Worm (Caenorhabditis elegans) whole organism, mixed stage, embryonic: ENCODE results near the gene C23H3.2.

Experiments
- M03D4.4 ChIP-seq: sonication (generic microtip); optimal IDR thresholded peaks from 2 replicates; lab custom pipeline; 2017; ENCODE audit warnings: mild to moderate bottlenecking, missing genetic modification characterization, missing compliant biosample characterization
- bed-3 ChIP-seq: fragments of 200-800 bp; sonication (Bioruptor generic); optimal IDR thresholded peaks from 3 replicates; lab custom pipeline; 2018; ENCODE audit warnings: mild to moderate bottlenecking, missing genetic modification characterization, moderate library complexity, missing compliant biosample characterization
- blmp-1 ChIP-seq: fragments of 150-350 bp; optimal IDR thresholded peaks from 2 replicates; lab custom pipeline; 2014; ENCODE audit warnings: missing biosample characterization, missing genetic modification characterization
- ceh-39 ChIP-seq: fragments of 150-350 bp; optimal IDR thresholded peaks from 2 replicates; lab custom pipeline; 2014; ENCODE audit warnings: missing biosample characterization, missing genetic modification characterization
- ceh-43 ChIP-seq: fragments of 200-800 bp; sonication (Bioruptor generic); optimal IDR thresholded peaks from 2 replicates; lab custom pipeline; 2018; ENCODE audit warnings: mild to moderate bottlenecking, missing genetic modification characterization, moderate library complexity, missing compliant biosample characterization
- ceh-83 ChIP-seq: fragments of 200-800 bp; sonication (Bioruptor generic); optimal IDR thresholded peaks from 2 replicates; lab custom pipeline; 2018; ENCODE audit warnings: mild to moderate bottlenecking, missing genetic modification characterization, missing compliant biosample characterization
- ces-1 ChIP-seq: fragments of 150-350 bp; optimal IDR thresholded peaks from 2 replicates; lab custom pipeline; 2014; ENCODE audit warnings: missing biosample characterization, missing genetic modification reagents, missing genetic modification characterization
- cnd-1 ChIP-seq: fragments of 200-800 bp; sonication (Bioruptor generic); optimal IDR thresholded peaks from 2 replicates; lab custom pipeline; 2018; ENCODE audit warnings: mild to moderate bottlenecking, missing genetic modification characterization, missing compliant biosample characterization
- drap-1 ChIP-seq: fragments of 200-800 bp; sonication (Bioruptor generic); optimal IDR thresholded peaks from 3 replicates; lab custom pipeline; 2018; ENCODE audit warnings: mild to moderate bottlenecking, missing genetic modification characterization, missing compliant biosample characterization
- elt-1 ChIP-seq: sonication (generic microtip); optimal IDR thresholded peaks from 2 replicates; lab custom pipeline; 2017; ENCODE audit warnings: missing genetic modification characterization, mild to moderate bottlenecking, missing compliant biosample characterization, antibody characterized with exemption, moderate library complexity, borderline replicate concordance; ENCODE audit not compliant: insufficient read depth
- elt-3 ChIP-seq: fragments of 150-350 bp; optimal IDR thresholded peaks from 2 replicates; lab custom pipeline; 2014; ENCODE audit warnings: missing biosample characterization, missing genetic modification characterization
- flh-1 ChIP-seq: fragments of 200-800 bp; sonication (Bioruptor generic); optimal IDR thresholded peaks from 2 replicates; lab custom pipeline; 2018; ENCODE audit warnings: mild to moderate bottlenecking, missing genetic modification characterization, moderate library complexity, missing compliant biosample characterization
- ham-2 ChIP-seq: fragments of 200-800 bp; sonication (Bioruptor generic); optimal IDR thresholded peaks from 2 replicates; lab custom pipeline; 2018; ENCODE audit warnings: mild to moderate bottlenecking, missing genetic modification characterization, missing compliant biosample characterization
- hlh-1 ChIP-seq: fragments of 150-350 bp; optimal IDR thresholded peaks from 2 replicates; lab custom pipeline; 2014; ENCODE audit warnings: missing biosample characterization, missing genetic modification reagents, missing genetic modification characterization
- lin-13 ChIP-seq: fragments of 150-350 bp; optimal IDR thresholded peaks from 2 replicates; lab custom pipeline; 2014; ENCODE audit warnings: missing biosample characterization, missing genetic modification characterization
- lin-32 ChIP-seq: fragments of 200-800 bp; sonication (Bioruptor generic); optimal IDR thresholded peaks from 2 replicates; lab custom pipeline; 2018; ENCODE audit warnings: mild to moderate bottlenecking, missing genetic modification characterization, missing compliant biosample characterization
- lsy-2 ChIP-seq: fragments of 150-350 bp; optimal IDR thresholded peaks from 2 replicates; lab custom pipeline; 2014; ENCODE audit warnings: missing biosample characterization, missing genetic modification characterization
- mab-5 ChIP-seq: fragments of 150-350 bp; optimal IDR thresholded peaks from 2 replicates; lab custom pipeline; 2014; ENCODE audit warnings: missing biosample characterization, missing genetic modification characterization
- mep-1 ChIP-seq: fragments of 150-350 bp; optimal IDR thresholded peaks from 2 replicates; lab custom pipeline; 2017; ENCODE audit warnings: missing biosample characterization, missing genetic modification reagents, missing genetic modification characterization, inconsistent platforms
- mls-2 ChIP-seq: sonication (generic microtip); optimal IDR thresholded peaks from 2 replicates; lab custom pipeline; 2016; ENCODE audit warnings: mild to moderate bottlenecking, missing genetic modification characterization, moderate library complexity, missing compliant biosample characterization
- nhr-12 ChIP-seq: fragments of 150-350 bp; optimal IDR thresholded peaks from 2 replicates; lab custom pipeline; 2014; ENCODE audit warnings: missing biosample characterization, missing genetic modification characterization
- nhr-2 ChIP-seq: fragments of 150-350 bp; optimal IDR thresholded peaks from 2 replicates; lab custom pipeline; 2014; ENCODE audit warnings: missing biosample characterization, missing genetic modification characterization
- nhr-237 ChIP-seq: fragments of 150-350 bp; optimal IDR thresholded peaks from 2 replicates; lab custom pipeline; 2014; ENCODE audit warnings: missing biosample characterization, missing genetic modification characterization
- nhr-76 ChIP-seq: sonication (generic microtip); optimal IDR thresholded peaks from 2 replicates; lab custom pipeline; 2017; ENCODE audit warnings: missing biosample characterization, missing genetic modification characterization
- pha-4 ChIP-seq: fragments of 150-350 bp; optimal IDR thresholded peaks from 2 replicates; lab custom pipeline; 2018; ENCODE audit warnings: missing biosample characterization, missing genetic modification reagents, missing genetic modification characterization
- sem-2 ChIP-seq: fragments of 200-800 bp; sonication (Bioruptor generic); optimal IDR thresholded peaks from 2 replicates; lab custom pipeline; 2018; ENCODE audit warnings: mild to moderate bottlenecking, missing genetic modification characterization, missing compliant biosample characterization
- snpc-4 ChIP-seq: fragments of 150-350 bp; optimal IDR thresholded peaks from 2 replicates; lab custom pipeline; 2014; ENCODE audit warnings: missing biosample characterization, missing genetic modification characterization
- tbx-8 ChIP-seq: fragments of 200-800 bp; sonication (Bioruptor generic); optimal IDR thresholded peaks from 2 replicates; lab custom pipeline; 2018; ENCODE audit warnings: mild to moderate bottlenecking, missing genetic modification characterization, moderate library complexity, missing compliant biosample characterization
- unc-120 ChIP-seq: sonication (generic microtip); optimal IDR thresholded peaks from 2 replicates; lab custom pipeline; 2017; ENCODE audit warnings: missing genetic modification characterization, missing compliant biosample characterization; ENCODE audit not compliant: poor library complexity, severe bottlenecking
- unc-39 ChIP-seq: fragments of 150-350 bp; optimal IDR thresholded peaks from 2 replicates; lab custom pipeline; 2014; ENCODE audit warnings: missing biosample characterization, missing genetic modification characterization
- unc-62 ChIP-seq: fragments of 150-350 bp; optimal IDR thresholded peaks from 2 replicates; lab custom pipeline; 2014; ENCODE audit warnings: missing biosample characterization, missing genetic modification reagents, missing genetic modification characterization
- zip-8 ChIP-seq: fragments of 150-350 bp; optimal IDR thresholded peaks from 2 replicates; lab custom pipeline; 2014; ENCODE audit warnings: missing biosample characterization, missing genetic modification characterization
- ztf-11 ChIP-seq: fragments of 150-350 bp; optimal IDR thresholded peaks from 2 replicates; lab custom pipeline; 2014; ENCODE audit warnings: missing biosample characterization, missing genetic modification characterization

Gene C23H3.2

DNA sequence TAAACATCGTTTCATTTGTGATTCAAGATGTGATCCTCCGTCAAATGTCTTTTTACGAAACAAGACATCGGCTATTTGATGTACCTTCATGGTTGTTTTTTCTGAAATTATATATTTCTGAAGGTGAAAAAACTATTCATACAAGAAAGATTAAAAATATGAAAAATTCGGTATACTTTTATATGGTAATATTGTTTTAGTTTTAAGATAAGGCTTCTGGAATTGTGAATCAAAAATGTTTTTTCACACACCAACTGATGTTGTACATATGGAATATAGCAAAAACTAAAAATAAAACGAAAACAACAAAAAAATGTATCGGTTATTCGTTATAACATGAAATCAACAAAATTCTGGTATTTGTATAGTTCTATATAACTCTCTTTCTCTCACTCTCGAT is 23.9 kb upstream of the C23H3.2 start, which contains the start of gene F23F1.6:
TSS of gene F23F1.6 (minus strand) at position 101 of the 400 bp plus-strand sequence.
- TF ChIP-seq lsy-2 (tag; lab: Kevin White, UChicago) (no peak), mep-1 (no peak), cnd-1 (tag; lab: Kevin White, UChicago) (no peak), snpc-4 (tag; lab: Kevin White, UChicago) (no peak), sem-2 (GFP tag; lab: Kevin White, UChicago) (no peak), lin-13 (tag; lab: Kevin White, UChicago) (no peak), elt-1 (no peak), unc-39 (tag; lab: Kevin White, UChicago) (no peak), drap-1 (GFP tag; lab: Kevin White, UChicago) (no peak), tbx-8 (GFP tag; lab: Kevin White, UChicago) (no peak), ces-1 (GFP tag; lab: Kevin White, UChicago) (no peak), ceh-83 (GFP tag; lab: Kevin White, UChicago) (no peak), ham-2 (GFP tag; lab: Kevin White, UChicago) (no peak)

DNA sequence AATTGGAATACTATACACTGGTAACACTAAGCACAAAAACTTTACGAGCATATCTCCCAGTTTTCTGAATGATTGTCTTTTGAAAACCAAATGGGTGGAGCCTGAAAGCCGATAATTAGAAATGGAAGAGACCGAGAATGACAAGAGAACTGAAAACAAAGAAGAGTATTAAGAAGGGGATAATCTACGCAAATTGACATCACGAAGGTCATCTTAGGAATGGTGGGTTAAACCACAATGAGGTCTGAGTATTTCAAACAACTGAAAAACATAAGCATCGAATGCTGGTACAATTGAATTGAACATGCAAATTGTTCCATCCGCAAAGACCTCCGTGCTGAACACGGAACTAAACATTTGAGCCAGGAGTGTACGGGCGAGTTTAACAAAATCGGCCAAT is 21.7 kb upstream of the C23H3.2 start, which contains the start of gene spp-24:
TSS of gene spp-24 (minus strand) at position 101 of the 400 bp plus-strand sequence.
- TF ChIP-seq hlh-1 (tag; lab: Kevin White, UChicago) = no peak
- TF ChIP-seq ztf-11 (tag; lab: Kevin White, UChicago) = no peak
- no peak for TF ChIP-seq ceh-39 (tag; lab: Kevin White, UChicago)
- TF ChIP-seq drap-1 (GFP tag; lab: Kevin White, UChicago) = no peak
- no peak for TF ChIP-seq nhr-237
- TF ChIP-seq ces-1 (GFP tag; lab: Kevin White, UChicago) = no peak
- no peak for TF ChIP-seq nhr-2 (tag; lab: Kevin White, UChicago)
- TF ChIP-seq bed-3 (GFP tag; lab: Kevin White, UChicago) = no peak
- no peak for TF ChIP-seq zip-8
- no peak for TF ChIP-seq mep-1
- no peak for TF ChIP-seq nhr-76 (tag; lab: Kevin White, UChicago)
- no peak for TF ChIP-seq blmp-1 (tag; lab: Kevin White, UChicago)
- TF ChIP-seq mls-2 (tag; lab: Kevin White, UChicago) = no peak
- no peak for TF ChIP-seq unc-39 (tag; lab: Kevin White, UChicago)
- TF ChIP-seq flh-1 (GFP tag; lab: Kevin White, UChicago) = no peak
- TF ChIP-seq pha-4 (tag; lab: Kevin White, UChicago) = no peak
- no peak for TF ChIP-seq snpc-4 (tag; lab: Kevin White, UChicago)
- no peak for TF ChIP-seq ceh-43

DNA sequence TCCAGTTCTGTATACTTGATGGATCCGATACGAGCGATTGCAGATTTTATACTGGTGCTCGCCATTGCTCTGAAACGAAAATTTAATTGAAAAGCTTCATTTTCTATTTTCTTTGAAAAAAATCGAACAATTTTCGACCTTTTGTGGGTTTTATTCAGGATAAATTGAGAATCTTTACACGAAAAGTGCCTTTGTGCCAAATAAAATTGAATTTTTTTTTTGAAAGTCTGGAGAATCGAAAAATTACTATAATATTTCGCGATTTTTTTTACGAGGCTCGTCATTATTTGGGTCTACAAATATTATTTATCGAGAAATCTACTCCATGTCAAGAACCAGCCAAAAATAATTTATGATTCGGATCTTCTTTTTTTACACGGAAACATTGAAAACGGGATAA is 19.2 kb upstream of the C23H3.2 start, which contains the start of gene F23F1.10:
TSS of gene F23F1.10 (minus strand) at position 69 of the 400 bp plus-strand sequence.
- TF ChIP-seq unc-120 (tag; lab: Kevin White, UChicago) = no peak
- no peak for TF ChIP-seq flh-1 (GFP tag; lab: Kevin White, UChicago)
- no peak for TF ChIP-seq zip-8
- no peak for TF ChIP-seq nhr-237
- TF ChIP-seq elt-3 (tag; lab: Kevin White, UChicago) = no peak
- TF ChIP-seq ceh-43 = no peak
- TF ChIP-seq nhr-12 (tag; lab: Kevin White, UChicago) = no peak
- no peak for TF ChIP-seq nhr-2 (tag; lab: Kevin White, UChicago)
- no peak for TF ChIP-seq hlh-1 (tag; lab: Kevin White, UChicago)

- no peak for TF ChIP-seq cnd-1 (tag; lab: Kevin White, UChicago)
- no peak for TF ChIP-seq nhr-2 (tag; lab: Kevin White, UChicago)
- no peak for TF ChIP-seq nhr-76 (tag; lab: Kevin White, UChicago)
- no peak for TF ChIP-seq unc-39 (tag; lab: Kevin White, UChicago)
- no peak for TF ChIP-seq lin-32
- peak; percentile 74 for TF ChIP-seq pha-4 (tag; lab: Kevin White, UChicago)
- TF ChIP-seq ham-2 (GFP tag; lab: Kevin White, UChicago) = no peak
- TF ChIP-seq unc-62 = no peak
- peak; percentile 66 for TF ChIP-seq mep-1
- TF ChIP-seq lin-13 (tag; lab: Kevin White, UChicago) = peak; percentile 50
- TF ChIP-seq nhr-237 = peak; percentile 51
- TF ChIP-seq blmp-1 (tag; lab: Kevin White, UChicago) = no peak
- TF ChIP-seq ces-1 (GFP tag; lab: Kevin White, UChicago) = peak; percentile 90
- no peak for TF ChIP-seq mls-2 (tag; lab: Kevin White, UChicago)
- no peak for TF ChIP-seq flh-1 (GFP tag; lab: Kevin White, UChicago)
- TF ChIP-seq drap-1 (GFP tag; lab: Kevin White, UChicago) = no peak
- no peak for TF ChIP-seq mab-5 (tag; lab: Kevin White, UChicago)
- no peak for TF ChIP-seq ceh-43
- no peak for TF ChIP-seq M03D4.4 (tag; lab: Kevin White, UChicago)
- TF ChIP-seq zip-8 = no peak
- peak; percentile 57 for TF ChIP-seq lsy-2 (tag; lab: Kevin White, UChicago)
- TF ChIP-seq unc-120 (tag; lab: Kevin White, UChicago) = no peak
- no peak for TF ChIP-seq sem-2 (GFP tag; lab: Kevin White, UChicago)
- TF ChIP-seq ztf-11 (tag; lab: Kevin White, UChicago) = no peak
- no peak for TF ChIP-seq hlh-1 (tag; lab: Kevin White, UChicago)
These were observed 17.5 kb upstream of the C23H3.2 start, which contains the start of gene nfyc-1 for ce11 chrII:43640-44039. Gene nfyc-1 (plus strand): TSS chrII:43907.
